Worm (Caenorhabditis elegans): ENCODE data around the gene maoc-1.

maoc-1 gene

ce11 chrII:7200051-7200599 is 4.0 kb downstream of the maoc-1 start, which contains the start of gene pcrg-1 (continued):
- TF ChIP-seq tra-1 (GFP tag; IDR thresholded peaks at IDR 0.05), result peak; percentile 83
- TF ChIP-seq Y48G9A.11 (GFP tag; IDR thresholded peaks at IDR 0.05), result peak; percentile 84
- TF ChIP-seq vab-7 (GFP tag; IDR thresholded peaks at IDR 0.05), result peak; percentile 93
- TF ChIP-seq dmd-9 (GFP tag; IDR thresholded peaks at IDR 0.05), result peak; percentile 78; the same call in 1 of the 2 replicates
- TF ChIP-seq lin-29 (GFP tag; IDR thresholded peaks at IDR 0.05), result peak; percentile 79
- TF ChIP-seq duxl-1 (tag; optimal IDR thresholded peaks at IDR 0.05; ENCODE audit: poor library complexity), result no peak
- TF ChIP-seq spr-3 (GFP tag; optimal IDR thresholded peaks at IDR 0.05), result peak; percentile 59
- TF ChIP-seq aha-1 (tag), result peak; percentile 89
- TF ChIP-seq snpc-1.2 (GFP tag; IDR thresholded peaks at IDR 0.05), result peak; percentile 86
- TF ChIP-seq gei-8 (GFP tag; optimal IDR thresholded peaks at IDR 0.05), result peak; percentile 12
- no peak for TF ChIP-seq aly-2 (tag; optimal IDR thresholded peaks at IDR 0.05)
- peak; percentile 74 for TF ChIP-seq hlh-11 (tag; optimal IDR thresholded peaks at IDR 0.05)
- no peak for TF ChIP-seq nhr-237 (tag; optimal IDR thresholded peaks at IDR 0.05)
- TF ChIP-seq Y5F2A.4 (GFP tag; optimal IDR thresholded peaks at IDR 0.05), result peak; percentile 82
- TF ChIP-seq arid-1 (GFP tag; conservative IDR thresholded peaks at IDR 0.05), result peak; percentile 93
- TF ChIP-seq R02D3.7 (tag; optimal IDR thresholded peaks at IDR 0.05), result no peak
- TF ChIP-seq egl-43 (GFP tag; IDR thresholded peaks at IDR 0.05), result peak; percentile 97
- TF ChIP-seq dmd-6 (GFP tag; IDR thresholded peaks at IDR 0.05), result peak; percentile 55
- TF ChIP-seq lin-13 (GFP tag; optimal IDR thresholded peaks at IDR 0.05), result peak; percentile 64
- no peak for TF ChIP-seq nhr-28 (tag; optimal IDR thresholded peaks at IDR 0.05)
- no peak for TF ChIP-seq zfp-2 (tag; optimal IDR thresholded peaks at IDR 0.05)
- no peak for TF ChIP-seq ceh-32 (tag; optimal IDR thresholded peaks at IDR 0.05; ENCODE audit: poor library complexity)
- TF ChIP-seq lsy-2 (tag; optimal IDR thresholded peaks at IDR 0.05), result peak in 1 of 2 experiments; percentile 69
- TF ChIP-seq F49E8.2 (tag; optimal IDR thresholded peaks at IDR 0.05; ENCODE audit: borderline replicate concordance), result peak; percentile 73
- peak; percentile 66 for TF ChIP-seq lin-1 (GFP tag; IDR thresholded peaks at IDR 0.05)
- TF ChIP-seq nhr-76 (tag; optimal IDR thresholded peaks at IDR 0.05), result no peak
- TF ChIP-seq nhr-25 (tag; optimal IDR thresholded peaks at IDR 0.05; ENCODE audit: borderline replicate concordance, insufficient read depth), result peak; percentile 69
- TF ChIP-seq daf-12 (tag; optimal IDR thresholded peaks at IDR 0.05), result no peak
- TF ChIP-seq ces-1 (GFP tag; optimal IDR thresholded peaks at IDR 0.05), result no peak
- no peak; the same call in none of the 2 replicates for TF ChIP-seq set-16 (GFP tag; IDR thresholded peaks at IDR 0.05)
- TF ChIP-seq saeg-2 (GFP tag; IDR thresholded peaks at IDR 0.05), result peak; percentile 89
- TF ChIP-seq ztf-11 (tag; optimal IDR thresholded peaks at IDR 0.05), result no peak
- no peak for TF ChIP-seq lin-39 (tag; optimal IDR thresholded peaks at IDR 0.05)
- no peak for TF ChIP-seq sdz-12 (GFP tag; optimal IDR thresholded peaks at IDR 0.05)
- no peak for TF ChIP-seq mdl-1 (tag; optimal IDR thresholded peaks at IDR 0.05)
- peak; percentile 62; the same call in 1 of the 2 replicates for TF ChIP-seq ceh-44 (GFP tag; IDR thresholded peaks at IDR 0.05)
- peak; percentile 79 for TF ChIP-seq ceh-20 (GFP tag; IDR thresholded peaks at IDR 0.05)
- TF ChIP-seq nhr-10 (tag; optimal IDR thresholded peaks at IDR 0.05), result no peak
- 0 out of 2 replicates have a peak, but pooled peaks have one; percentile 12 for TF ChIP-seq mxl-2 (GFP tag; conservative IDR thresholded peaks at IDR 0.05)
- TF ChIP-seq nhr-41 (GFP tag; IDR thresholded peaks at IDR 0.05), result peak; percentile 89
- peak; percentile 84 for TF ChIP-seq php-3 (GFP tag; IDR thresholded peaks at IDR 0.05)
- TF ChIP-seq Y105C5A.15 (GFP tag; IDR thresholded peaks at IDR 0.05), result peak; percentile 90
- peak; percentile 57 for TF ChIP-seq dve-1 (tag; optimal IDR thresholded peaks at IDR 0.05; ENCODE audit: insufficient read depth)
- TF ChIP-seq unc-130 (GFP tag; optimal IDR thresholded peaks at IDR 0.05), result peak; percentile 47
- peak; percentile 70 for TF ChIP-seq lir-3 (tag; optimal IDR thresholded peaks at IDR 0.05)
- TF ChIP-seq ceh-28 (tag; optimal IDR thresholded peaks at IDR 0.05), result no peak
- TF ChIP-seq Y75B8A.6 (GFP tag; IDR thresholded peaks at IDR 0.05), result peak; percentile 91
- TF ChIP-seq cey-2 (tag; optimal IDR thresholded peaks at IDR 0.05; ENCODE audit: borderline replicate concordance, insufficient read depth), result no peak
- no peak for TF ChIP-seq pqm-1 (tag; optimal IDR thresholded peaks at IDR 0.05)

Data from whole organism, L4 larva.